Fruit fly (Drosophila melanogaster): ENCODE data around the gene Phf5a.
A peak's percentile ranks its signal among the peaks of the same experiment; 100 is the strongest.

Phf5a gene

DNA sequence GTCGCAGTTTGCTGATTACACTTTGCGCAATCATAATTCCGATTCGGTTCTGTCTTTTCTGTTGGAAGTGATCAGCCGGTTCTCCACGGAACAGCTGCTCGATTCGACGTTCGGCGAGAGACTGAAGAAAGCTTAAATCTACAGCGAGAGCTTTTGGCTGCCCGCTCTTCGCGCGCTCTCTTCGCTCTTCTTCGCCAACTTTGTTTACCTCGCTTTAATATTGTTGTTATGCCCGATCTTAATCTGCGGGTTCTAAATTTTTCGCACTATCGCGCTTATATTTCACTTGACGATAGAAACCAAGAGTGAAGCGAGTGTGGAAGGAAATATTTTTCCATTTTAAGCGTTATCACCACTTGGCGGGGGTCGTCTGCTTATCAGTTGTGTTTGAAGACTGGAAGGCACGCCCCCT is 3.8 kb upstream of the Phf5a start, which contains the start of gene CG9547 (continued):
- TF ChIP-seq CG10959 (GFP tag; IDR thresholded peaks at IDR 0.05) (no peak), Hr51 (GFP tag; optimal IDR thresholded peaks at IDR 0.05) (no peak), zen2 (GFP tag; IDR thresholded peaks at IDR 0.05; ENCODE audit: partially characterized antibody) (peak; percentile 49; the same call in 2 of the 3 replicates), Hand (GFP tag; optimal IDR thresholded peaks at IDR 0.05) (peak; percentile 40), CG4707 (GFP tag; optimal IDR thresholded peaks at IDR 0.05) (no peak), CG15269 (tag; optimal IDR thresholded peaks at IDR 0.05) (peak; percentile 11), gem (tag; optimal IDR thresholded peaks at IDR 0.05) (no peak), Scr (GFP tag; IDR thresholded peaks at IDR 0.05; ENCODE audit: partially characterized antibody) (0 out of 2 replicates have a peak, but pooled peaks have one; percentile 16), CG5953 (GFP tag; IDR thresholded peaks at IDR 0.05) (no peak), HmgZ (tag; optimal IDR thresholded peaks at IDR 0.05) (peak; percentile 20), CG11456 (GFP tag; IDR thresholded peaks at IDR 0.05) (no peak), ato (GFP tag; IDR thresholded peaks at IDR 0.05; ENCODE audit: partially characterized antibody) (no peak), CG10147 (GFP tag; optimal IDR thresholded peaks at IDR 0.05) (no peak), bsh (GFP tag; optimal IDR thresholded peaks at IDR 0.05) (peak in 1 of 2 experiments; percentile 8), Hsf (GFP tag; optimal IDR thresholded peaks at IDR 0.05) (no peak), CG7357 (GFP tag; IDR thresholded peaks at IDR 0.05) (no peak), nmo (GFP tag; optimal IDR thresholded peaks at IDR 0.05) (no peak), CG10274 (GFP tag; optimal IDR thresholded peaks at IDR 0.05) (no peak), gcm (GFP tag; optimal IDR thresholded peaks at IDR 0.05) (peak; percentile 16), Dip2 (GFP tag; IDR thresholded peaks at IDR 0.05) (no peak), CG17328 (GFP tag; IDR thresholded peaks at IDR 0.05) (no peak), MESR4 (GFP tag; optimal IDR thresholded peaks at IDR 0.05) (no peak), NFAT (GFP tag; IDR thresholded peaks at IDR 0.05) (peak; percentile 22; the same call in 1 of the 2 replicates), CG18599 (GFP tag; optimal IDR thresholded peaks at IDR 0.05) (peak; percentile 27), cato (GFP tag; optimal IDR thresholded peaks at IDR 0.05; ENCODE audit: borderline replicate concordance) (no peak), mam (GFP tag; optimal IDR thresholded peaks at IDR 0.05) (no peak), CG7839 (tag; optimal IDR thresholded peaks at IDR 0.05) (no peak), HmgD (GFP tag; optimal IDR thresholded peaks at IDR 0.05) (no peak), unpg (GFP tag; optimal IDR thresholded peaks at IDR 0.05) (peak; percentile 8), shn (GFP tag; optimal IDR thresholded peaks at IDR 0.05) (no peak), Stat92E (GFP tag; optimal IDR thresholded peaks at IDR 0.05) (no peak), CG6175 (GFP tag; IDR thresholded peaks at IDR 0.05) (no peak), CG8281 (tag; optimal IDR thresholded peaks at IDR 0.05) (no peak), peb (GFP tag; IDR thresholded peaks at IDR 0.05) (no peak), gcm2 (GFP tag; optimal IDR thresholded peaks at IDR 0.05) (no peak), CG2678 (tag; optimal IDR thresholded peaks at IDR 0.05) (peak; percentile 15), klu (GFP tag; IDR thresholded peaks at IDR 0.05) (no peak), CG12104 (GFP tag; optimal IDR thresholded peaks at IDR 0.05) (no peak), B-H1 (GFP tag; IDR thresholded peaks at IDR 0.05) (no peak), CG12071 (GFP tag; optimal IDR thresholded peaks at IDR 0.05) (peak; percentile 38), CG12299 (tag; optimal IDR thresholded peaks at IDR 0.05) (peak; percentile 24), CG10321 (GFP tag; IDR thresholded peaks at IDR 0.05) (no peak), CG18764 (GFP tag; optimal IDR thresholded peaks at IDR 0.05) (no peak), fd102C (GFP tag; optimal IDR thresholded peaks at IDR 0.05) (no peak), CG8359 (GFP tag; optimal IDR thresholded peaks at IDR 0.05; ENCODE audit: borderline replicate concordance) (no peak), twi (tag; optimal IDR thresholded peaks at IDR 0.05) (no peak), CHES-1-like (GFP tag; optimal IDR thresholded peaks at IDR 0.05) (no peak), rib (GFP tag; IDR thresholded peaks at IDR 0.05) (peak; percentile 80; the same call in 1 of the 2 replicates), CG6813 (GFP tag; optimal IDR thresholded peaks at IDR 0.05) (peak; percentile 43), CG4854 (GFP tag; optimal IDR thresholded peaks at IDR 0.05) (no peak)
